Fruit fly (Drosophila melanogaster): Measurements from ENCODE around the gene InR.

InR gene

dm6 chr3R:21534697-21535676 lies 84.1 kb downstream of the InR start:
- TF ChIP-seq CG34367 (tag; optimal IDR thresholded peaks at IDR 0.05) (no peak), Ets98B (GFP tag; IDR thresholded peaks at IDR 0.05) (no peak), CG13204 (GFP tag; optimal IDR thresholded peaks at IDR 0.05) (no peak), EcR (GFP tag; optimal IDR thresholded peaks at IDR 0.05) (no peak), CG32121 (GFP tag; IDR thresholded peaks at IDR 0.05) (no peak), CG9948 (tag; optimal IDR thresholded peaks at IDR 0.05) (no peak), rn (GFP tag; IDR thresholded peaks at IDR 0.05) (no peak), Snoo (tag; optimal IDR thresholded peaks at IDR 0.05) (no peak), CG17806 (tag; optimal IDR thresholded peaks at IDR 0.05) (no peak), gl (tag; optimal IDR thresholded peaks at IDR 0.05) (no peak), fd96Ca (GFP tag; IDR thresholded peaks at IDR 0.05) (no peak)

DNA sequence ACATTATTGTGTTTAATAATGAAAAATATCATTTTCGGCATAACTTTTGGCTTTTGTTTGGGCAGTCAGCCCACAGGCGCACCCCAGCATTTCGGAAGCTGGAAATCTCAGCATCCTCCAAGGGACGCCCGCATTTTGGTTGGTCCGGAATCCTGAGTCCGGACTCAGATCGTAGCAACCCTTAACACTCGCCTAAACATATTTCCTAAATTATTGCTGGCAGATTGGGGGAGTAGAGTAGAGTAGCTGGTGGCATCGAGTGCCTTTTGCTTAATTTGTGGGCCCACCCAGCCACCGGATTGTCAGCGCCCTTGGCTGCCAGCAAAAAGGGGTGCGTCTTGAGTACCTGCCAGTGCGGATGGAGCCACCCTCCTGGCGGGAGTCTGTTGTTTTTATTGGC lies 84.9 kb downstream of the InR start:
- TF ChIP-seq CG34367 (tag; optimal IDR thresholded peaks at IDR 0.05) (no peak), CG32121 (GFP tag; IDR thresholded peaks at IDR 0.05) (no peak), CG8301 (tag; optimal IDR thresholded peaks at IDR 0.05) (no peak), CG8159 (tag; optimal IDR thresholded peaks at IDR 0.05) (no peak), Pif1A (GFP tag; optimal IDR thresholded peaks at IDR 0.05) (no peak), Ets98B (GFP tag; IDR thresholded peaks at IDR 0.05) (no peak), CG12605 (GFP tag; IDR thresholded peaks at IDR 0.05) (no peak)

DNA sequence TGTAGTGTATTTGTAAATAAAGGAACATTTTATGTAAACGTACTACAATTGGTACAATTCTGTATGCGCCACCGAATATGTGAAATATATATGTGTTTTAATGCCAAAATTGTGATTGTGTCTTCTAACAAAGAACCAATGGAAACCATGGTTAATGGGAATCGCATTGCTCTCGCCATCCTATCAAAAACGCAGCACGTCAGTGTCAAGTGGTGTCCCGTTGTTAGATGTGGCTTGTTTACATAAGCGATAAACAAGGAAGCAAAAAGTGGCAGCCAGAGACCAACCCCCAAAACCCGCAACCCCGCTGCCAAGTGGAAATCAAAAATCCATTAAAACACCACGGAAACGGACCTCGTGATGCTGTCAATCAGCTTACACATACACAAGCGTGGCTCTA lies 90.6 kb downstream of the InR start:
- TF ChIP-seq gl (tag; optimal IDR thresholded peaks at IDR 0.05) (no peak), CG13204 (GFP tag; optimal IDR thresholded peaks at IDR 0.05) (no peak), CG34367 (tag; optimal IDR thresholded peaks at IDR 0.05) (no peak), CG9948 (tag; optimal IDR thresholded peaks at IDR 0.05) (no peak), EcR (GFP tag; optimal IDR thresholded peaks at IDR 0.05) (no peak), CG8301 (tag; optimal IDR thresholded peaks at IDR 0.05) (no peak), Pif1A (GFP tag; optimal IDR thresholded peaks at IDR 0.05) (no peak), CG17806 (tag; optimal IDR thresholded peaks at IDR 0.05) (no peak), CG10348 (GFP tag; IDR thresholded peaks at IDR 0.05) (no peak)

DNA sequence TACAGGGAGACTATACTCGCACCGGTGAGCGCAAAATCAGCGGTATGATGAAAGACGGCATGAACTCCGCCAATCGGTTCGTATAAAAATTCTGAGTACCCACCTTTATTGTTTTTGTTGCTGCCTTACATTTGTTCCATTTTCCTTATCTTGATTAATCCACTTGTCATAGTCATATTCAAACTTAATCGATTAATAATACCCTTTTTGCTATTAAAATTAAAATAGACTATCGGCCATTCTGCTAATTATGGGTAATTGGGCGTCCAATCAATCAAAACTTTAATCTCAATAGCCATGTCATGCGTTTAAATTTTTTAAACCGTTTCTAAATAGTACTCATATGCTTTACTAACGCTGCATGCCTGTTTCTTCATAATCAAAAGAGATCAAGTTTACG lies 94.5 kb downstream of the InR start:
- TF ChIP-seq CG8301 (tag; optimal IDR thresholded peaks at IDR 0.05) = no peak
- no peak for TF ChIP-seq Ets98B (GFP tag; IDR thresholded peaks at IDR 0.05)
- TF ChIP-seq CG4496 (GFP tag; IDR thresholded peaks at IDR 0.05) = no peak
- no peak for TF ChIP-seq rn (GFP tag; IDR thresholded peaks at IDR 0.05)
- TF ChIP-seq CG9948 (tag; optimal IDR thresholded peaks at IDR 0.05) = no peak
- TF ChIP-seq CG34367 (tag; optimal IDR thresholded peaks at IDR 0.05) = no peak
- TF ChIP-seq CG14655 (GFP tag; optimal IDR thresholded peaks at IDR 0.05) = no peak
- TF ChIP-seq EcR (GFP tag; optimal IDR thresholded peaks at IDR 0.05) = no peak
- no peak for TF ChIP-seq Pif1A (GFP tag; optimal IDR thresholded peaks at IDR 0.05)
- TF ChIP-seq Pif1B (GFP tag; optimal IDR thresholded peaks at IDR 0.05) = no peak
- no peak for TF ChIP-seq CG10348 (GFP tag; IDR thresholded peaks at IDR 0.05)
- no peak for TF ChIP-seq fd96Ca (GFP tag; IDR thresholded peaks at IDR 0.05)
- TF ChIP-seq CG32121 (GFP tag; IDR thresholded peaks at IDR 0.05) = no peak
- no peak for TF ChIP-seq CG13204 (GFP tag; optimal IDR thresholded peaks at IDR 0.05)
- no peak for TF ChIP-seq Snoo (tag; optimal IDR thresholded peaks at IDR 0.05)
- no peak for TF ChIP-seq CG12605 (GFP tag; IDR thresholded peaks at IDR 0.05)

- TF ChIP-seq CG34367 (tag; optimal IDR thresholded peaks at IDR 0.05) (no peak), gl (tag; optimal IDR thresholded peaks at IDR 0.05) (no peak), CG4496 (GFP tag; IDR thresholded peaks at IDR 0.05) (no peak), Pif1A (GFP tag; optimal IDR thresholded peaks at IDR 0.05) (no peak)
Observed at dm6 chr3R:21521780-21522179, 97.3 kb downstream of the InR start.

- TF ChIP-seq Pif1B (GFP tag; optimal IDR thresholded peaks at IDR 0.05) = no peak
Observed at dm6 chr3R:21520756-21521155, 98.4 kb downstream of the InR start, which contains the start of gene sp3. sp3 (plus strand) TSS chr3R:21520928.

Measured in whole organism, pupa.